Worm (Caenorhabditis elegans) whole organism, L1 larva: ENCODE results near the gene aqp-12.

Source experiments
- aly-2 ChIP-seq: fragments of 150-350 bp; optimal IDR thresholded peaks from 2 replicates; lab custom pipeline; 2014; ENCODE audit warnings: missing biosample characterization, missing genetic modification characterization
- ama-1 ChIP-seq: fragments of 150-350 bp; optimal IDR thresholded peaks from 2 replicates; lab custom pipeline; 2014
- dpl-1 ChIP-seq, 3 experiments: fragments of 150-350 bp in 2 of 3; sonication (generic microtip) in 1 of 3; optimal IDR thresholded peaks; 2 replicates each; lab custom pipeline; 2014 to 2017; ENCODE audit warnings: missing biosample characterization in 3 of 3, missing genetic modification characterization in 3 of 3, missing genetic modification reagents in 3 of 3
- fkh-8 ChIP-seq: sonication (generic microtip); optimal IDR thresholded peaks from 2 replicates; lab custom pipeline; 2016; ENCODE audit warnings: mild to moderate bottlenecking, missing genetic modification characterization, missing compliant biosample characterization
- nhr-11 ChIP-seq: fragments of 150-350 bp; optimal IDR thresholded peaks from 2 replicates; lab custom pipeline; 2014; ENCODE audit warnings: missing biosample characterization, missing genetic modification characterization
- nhr-237 ChIP-seq: fragments of 150-350 bp; optimal IDR thresholded peaks from 2 replicates; lab custom pipeline; 2014; ENCODE audit warnings: missing biosample characterization, missing genetic modification characterization
- unc-62 ChIP-seq: fragments of 150-350 bp; optimal IDR thresholded peaks from 2 replicates; lab custom pipeline; 2014; ENCODE audit warnings: missing biosample characterization, missing genetic modification reagents, missing genetic modification characterization
- unc-98 ChIP-seq: fragments of 200-800 bp; sonication (Bioruptor generic); IDR thresholded peaks from 2 replicates; pipeline ENCODE4 v1.3.6; 2022; ENCODE audit warnings: missing genetic modification characterization, missing compliant biosample characterization
- ztf-11 ChIP-seq, 2 experiments: sonication (generic microtip); optimal IDR thresholded peaks; 2 replicates each; lab custom pipeline; 2016 to 2017; ENCODE audit warnings: missing genetic modification characterization in 2 of 2, missing biosample characterization in 1 of 2, missing compliant biosample characterization in 1 of 2
- ztf-4 ChIP-seq: fragments of 150-350 bp; optimal IDR thresholded peaks from 2 replicates; lab custom pipeline; 2014; ENCODE audit warnings: missing biosample characterization, missing genetic modification characterization

ce11 chrII:12175398-12175797 lies 27.6 kb upstream of the aqp-12 start:
- TF ChIP-seq ama-1 (lab: Kevin White, UChicago) (no peak), dpl-1 (GFP tag; optimal IDR thresholded peaks at IDR 0.05; lab: Kevin White, UChicago) (no peak), aly-2 (tag; lab: Kevin White, UChicago) (no peak), nhr-237 (tag; lab: Kevin White, UChicago) (no peak), unc-62 (GFP tag; lab: Kevin White, UChicago) (no peak), nhr-11 (tag; lab: Kevin White, UChicago) (no peak), unc-98 (GFP tag; lab: Robert Waterston, UW) (no peak), ztf-11 (tag; optimal IDR thresholded peaks at IDR 0.05; lab: Kevin White, UChicago) (no peak), ztf-4 (tag; lab: Kevin White, UChicago) (no peak), fkh-8 (tag; lab: Kevin White, UChicago) (no peak)
